Worm (Caenorhabditis elegans) whole organism, late embryonic: ENCODE measurements around the gene wago-10.

ENCODE experiments used
- C08G9.2 ChIP-seq: sonication (generic microtip); optimal IDR thresholded peaks from 2 replicates; lab custom pipeline; 2016; ENCODE audit warnings: mild to moderate bottlenecking, missing genetic modification characterization, moderate library complexity, missing compliant biosample characterization
- F13H6.1 ChIP-seq: sonication (generic microtip); optimal IDR thresholded peaks from 2 replicates; lab custom pipeline; 2016; ENCODE audit warnings: missing genetic modification characterization, missing compliant biosample characterization
- K02D7.2 ChIP-seq: sonication (generic microtip); optimal IDR thresholded peaks from 2 replicates; lab custom pipeline; 2017; ENCODE audit warnings: mild to moderate bottlenecking, missing genetic modification characterization, missing compliant biosample characterization
- ahr-1 ChIP-seq: sonication (generic microtip); optimal IDR thresholded peaks from 2 replicates; lab custom pipeline; 2016; ENCODE audit warnings: missing genetic modification characterization, missing compliant biosample characterization
- ama-1 ChIP-seq: fragments of 150-350 bp; optimal IDR thresholded peaks from 2 replicates; lab custom pipeline; 2014
- ceh-14 ChIP-seq: sonication (generic microtip); optimal IDR thresholded peaks from 2 replicates; lab custom pipeline; 2016; ENCODE audit warnings: missing genotype, missing genetic modification characterization, missing compliant biosample characterization
- ceh-18 ChIP-seq: sonication (generic microtip); optimal IDR thresholded peaks from 2 replicates; lab custom pipeline; 2016; ENCODE audit warnings: missing genetic modification characterization, missing compliant biosample characterization
- ceh-24 ChIP-seq: sonication (generic microtip); optimal IDR thresholded peaks from 2 replicates; lab custom pipeline; 2016; ENCODE audit warnings: mild to moderate bottlenecking, missing genetic modification characterization, missing compliant biosample characterization
- ceh-30 ChIP-seq: fragments of 150-350 bp; optimal IDR thresholded peaks from 2 replicates; lab custom pipeline; 2014; ENCODE audit warnings: missing biosample characterization, missing genetic modification characterization
- ceh-48 ChIP-seq: sonication (generic microtip); optimal IDR thresholded peaks from 2 replicates; lab custom pipeline; 2016; ENCODE audit warnings: missing genetic modification characterization, inconsistent platforms, missing compliant biosample characterization
- ceh-6 ChIP-seq: fragments of 200-800 bp; sonication (Bioruptor generic); optimal IDR thresholded peaks from 2 replicates; lab custom pipeline; 2018; ENCODE audit warnings: mild to moderate bottlenecking, missing genetic modification characterization, missing compliant biosample characterization
- che-1 ChIP-seq: sonication (generic microtip); optimal IDR thresholded peaks from 2 replicates; lab custom pipeline; 2016; ENCODE audit warnings: mild to moderate bottlenecking, missing genetic modification characterization, missing compliant biosample characterization
- dmd-4 ChIP-seq: sonication (generic microtip); optimal IDR thresholded peaks from 2 replicates; lab custom pipeline; 2016; ENCODE audit warnings: borderline replicate concordance, missing genetic modification characterization, missing compliant biosample characterization
- dve-1 ChIP-seq: sonication (generic microtip); optimal IDR thresholded peaks from 2 replicates; lab custom pipeline; 2017; ENCODE audit warnings: antibody characterized with exemption, mild to moderate bottlenecking, missing genetic modification characterization, missing compliant biosample characterization
- elt-2 ChIP-seq: sonication (generic microtip); optimal IDR thresholded peaks from 2 replicates; lab custom pipeline; 2016; ENCODE audit warnings: missing genetic modification reagents, missing genetic modification characterization, missing compliant biosample characterization
- elt-4 ChIP-seq: sonication (generic microtip); optimal IDR thresholded peaks from 2 replicates; lab custom pipeline; 2016; ENCODE audit warnings: missing genetic modification characterization, missing compliant biosample characterization
- ets-4 ChIP-seq: sonication (generic microtip); optimal IDR thresholded peaks from 2 replicates; lab custom pipeline; 2016; ENCODE audit warnings: missing genetic modification characterization, missing compliant biosample characterization
- eyg-1 ChIP-seq: sonication (generic microtip); optimal IDR thresholded peaks from 2 replicates; lab custom pipeline; 2016; ENCODE audit warnings: missing genotype, missing genetic modification characterization, missing compliant biosample characterization
- fkh-10 ChIP-seq: fragments of 150-350 bp; optimal IDR thresholded peaks from 2 replicates; lab custom pipeline; 2014; ENCODE audit warnings: missing biosample characterization, missing genetic modification reagents, missing genetic modification characterization
- fkh-6 ChIP-seq: sonication (generic microtip); optimal IDR thresholded peaks from 2 replicates; lab custom pipeline; 2016; ENCODE audit warnings: missing genetic modification characterization, missing compliant biosample characterization
- hlh-15 ChIP-seq: sonication (generic microtip); optimal IDR thresholded peaks from 2 replicates; lab custom pipeline; 2016; ENCODE audit warnings: missing genetic modification characterization, missing compliant biosample characterization
- hlh-30 ChIP-seq: sonication (generic microtip); optimal IDR thresholded peaks from 2 replicates; lab custom pipeline; 2017; ENCODE audit warnings: antibody characterized with exemption, missing genetic modification characterization, missing compliant biosample characterization; ENCODE audit not compliant: insufficient read depth
- lim-6 ChIP-seq: sonication (generic microtip); optimal IDR thresholded peaks from 2 replicates; lab custom pipeline; 2016; ENCODE audit warnings: missing genetic modification characterization, missing compliant biosample characterization
- madf-2 ChIP-seq: sonication (generic microtip); optimal IDR thresholded peaks from 2 replicates; lab custom pipeline; 2017; ENCODE audit warnings: missing genetic modification characterization, missing compliant biosample characterization
- mec-3 ChIP-seq: sonication (generic microtip); optimal IDR thresholded peaks from 2 replicates; lab custom pipeline; 2016; ENCODE audit warnings: borderline replicate concordance, missing genetic modification characterization, missing compliant biosample characterization
- nfya-1 ChIP-seq: sonication (generic microtip); optimal IDR thresholded peaks from 2 replicates; lab custom pipeline; 2017; ENCODE audit warnings: missing genetic modification characterization, mild to moderate bottlenecking, missing compliant biosample characterization, antibody characterized with exemption, moderate library complexity
- nhr-11 ChIP-seq: fragments of 150-350 bp; optimal IDR thresholded peaks from 2 replicates; lab custom pipeline; 2014; ENCODE audit warnings: missing biosample characterization, missing genetic modification characterization
- pha-2 ChIP-seq: sonication (generic microtip); optimal IDR thresholded peaks from 2 replicates; lab custom pipeline; 2017; ENCODE audit warnings: mild to moderate bottlenecking, missing genetic modification characterization, missing compliant biosample characterization
- pha-4 ChIP-seq: fragments of 150-350 bp; optimal IDR thresholded peaks from 2 replicates; lab custom pipeline; 2018; ENCODE audit warnings: missing biosample characterization, missing genetic modification reagents, missing genetic modification characterization
- ref-2 ChIP-seq: sonication (generic microtip); optimal IDR thresholded peaks from 2 replicates; lab custom pipeline; 2016; ENCODE audit warnings: missing genetic modification characterization, missing compliant biosample characterization
- rnt-1 ChIP-seq: sonication (generic microtip); optimal IDR thresholded peaks from 2 replicates; lab custom pipeline; 2016; ENCODE audit warnings: missing genetic modification characterization, missing compliant biosample characterization
- sdc-2 ChIP-seq: sonication (generic microtip); optimal IDR thresholded peaks from 2 replicates; lab custom pipeline; 2016; ENCODE audit warnings: missing genotype, missing genetic modification characterization, missing compliant biosample characterization
- sox-2 ChIP-seq: fragments of 200-800 bp; sonication (Bioruptor generic); IDR thresholded peaks from 2 replicates; pipeline ENCODE4 v1.3.6; 2022; ENCODE audit warnings: missing genetic modification reagents, missing genetic modification characterization, missing compliant biosample characterization
- sox-4 ChIP-seq: sonication (generic microtip); optimal IDR thresholded peaks from 2 replicates; lab custom pipeline; 2017; ENCODE audit warnings: mild to moderate bottlenecking, missing genetic modification characterization, inconsistent platforms, missing compliant biosample characterization
- tbx-2 ChIP-seq: sonication (generic microtip); optimal IDR thresholded peaks from 2 replicates; lab custom pipeline; 2016; ENCODE audit warnings: missing genetic modification characterization, missing compliant biosample characterization
- unc-3 ChIP-seq, 2 experiments: fragments of 200-800 bp in 1 of 2; sonication (Bioruptor generic) in 1 of 2; sonication (generic microtip) in 1 of 2; conservative IDR thresholded peaks in 1 of 2; optimal IDR thresholded peaks in 1 of 2; 2 replicates each; pipeline versions ENCODE4 v1.3.6 to Lab custom; 2016 to 2022; ENCODE audit warnings: missing compliant biosample characterization in 2 of 2, missing genetic modification characterization in 2 of 2, missing genetic modification reagents in 1 of 2
- unc-42 ChIP-seq: sonication (generic microtip); optimal IDR thresholded peaks from 2 replicates; lab custom pipeline; 2016; ENCODE audit warnings: missing genotype, missing genetic modification characterization, missing compliant biosample characterization
- unc-86 ChIP-seq: sonication (generic microtip); optimal IDR thresholded peaks from 2 replicates; lab custom pipeline; 2016; ENCODE audit warnings: missing genetic modification characterization, missing compliant biosample characterization
- zip-5 ChIP-seq: sonication (generic microtip); optimal IDR thresholded peaks from 2 replicates; lab custom pipeline; 2016; ENCODE audit warnings: missing genetic modification characterization, missing compliant biosample characterization

Gene wago-10

DNA sequence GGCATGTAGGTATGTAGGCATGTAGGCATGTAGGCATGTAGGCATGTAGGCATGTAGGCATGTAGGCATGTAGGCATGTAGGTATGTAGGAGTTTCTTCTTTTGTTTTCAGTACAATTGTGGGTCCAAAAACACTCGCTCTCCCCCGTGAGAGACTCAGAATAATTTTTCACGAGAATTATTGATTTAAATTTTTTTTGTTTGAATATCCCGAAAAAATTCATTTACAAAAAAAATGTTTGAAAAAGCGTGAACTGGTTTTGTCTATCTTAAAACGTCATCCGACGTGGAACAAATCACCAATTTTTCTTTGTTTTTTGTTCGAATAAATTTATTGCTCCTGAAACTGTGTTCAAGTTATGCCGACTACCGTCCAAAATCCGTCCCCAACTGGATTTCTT, at the start of gene wago-10:
Gene wago-10, plus strand, starts transcription at position 301 of the 400 bp plus-strand sequence.
- TF ChIP-seq K02D7.2 (tag; lab: Kevin White, UChicago) = no peak
- TF ChIP-seq che-1 (tag; lab: Kevin White, UChicago) = no peak

ce11 chrV:295802-296201, 47.4 kb upstream of the wago-10 start:
- TF ChIP-seq pha-2 (tag; lab: Kevin White, UChicago) (no peak), ceh-24 (tag; lab: Kevin White, UChicago) (no peak)
- TF ChIP-seq, all 69 proteins: peak for 0

- no peak for TF ChIP-seq hlh-15 (tag; lab: Kevin White, UChicago)
- no peak for TF ChIP-seq sdc-2 (tag; lab: Kevin White, UChicago)
- TF ChIP-seq che-1 (tag; lab: Kevin White, UChicago) = no peak
- no peak for TF ChIP-seq dve-1
- TF ChIP-seq madf-2 (tag; lab: Kevin White, UChicago) = no peak
- TF ChIP-seq nhr-11 (tag; lab: Kevin White, UChicago) = no peak
- TF ChIP-seq ref-2 = no peak
Observed at ce11 chrV:297424-297991, 45.7 kb upstream of the wago-10 start, which contains the start of gene F33E11.2. Gene F33E11.2 (plus strand): TSS chrV:297947.

DNA sequence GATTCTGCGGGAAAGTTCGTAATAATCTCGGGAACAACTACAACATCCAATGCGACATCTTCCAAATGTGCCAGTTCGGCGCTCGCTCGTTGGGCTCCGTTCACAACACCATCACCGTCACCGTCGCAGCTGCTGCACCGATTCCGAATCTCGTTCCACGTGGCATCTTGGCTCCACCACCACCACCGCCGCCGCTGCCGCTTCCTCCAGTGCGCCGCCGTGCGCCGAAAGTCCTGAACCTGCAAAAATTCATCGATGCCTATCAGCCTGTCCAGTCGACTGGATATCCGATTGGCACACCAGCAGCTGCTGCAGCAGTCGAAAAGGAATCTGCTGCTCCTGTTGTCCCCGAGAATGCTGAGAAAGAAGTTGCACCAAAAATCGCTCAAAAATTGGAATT, 44.8 kb upstream of the wago-10 start:
- TF ChIP-seq ets-4 (tag; lab: Kevin White, UChicago) (no peak), tbx-2 (tag; lab: Kevin White, UChicago) (no peak), lim-6 (tag; lab: Kevin White, UChicago) (no peak), fkh-10 (GFP tag; lab: Kevin White, UChicago) (no peak), sox-2 (GFP tag; lab: Robert Waterston, UW) (no peak), zip-5 (tag; lab: Kevin White, UChicago) (no peak), mec-3 (tag; lab: Kevin White, UChicago) (no peak)
- TF ChIP-seq, all 69 proteins: peak for 0

- no peak for TF ChIP-seq fkh-6 (tag; lab: Kevin White, UChicago)
- no peak for TF ChIP-seq sox-4
- TF ChIP-seq elt-4 (tag; lab: Kevin White, UChicago) = peak; percentile 89
- TF ChIP-seq, all 69 proteins: peak for 1
Observed at ce11 chrV:303271-303670, 40.0 kb upstream of the wago-10 start.

ce11 chrV:304613-305012, 38.6 kb upstream of the wago-10 start, which contains the start of gene F33E11.3:
Gene F33E11.3 (minus strand): TSS chrV:304713.
- no peak for TF ChIP-seq ceh-14 (tag; lab: Kevin White, UChicago)
- TF ChIP-seq nfya-1 (tag; lab: Kevin White, UChicago) = no peak
- TF ChIP-seq rnt-1 (tag; lab: Kevin White, UChicago) = no peak
- no peak for TF ChIP-seq hlh-30 (tag; lab: Kevin White, UChicago)

- TF ChIP-seq K02D7.2 (tag; lab: Kevin White, UChicago) (no peak), ceh-18 (tag; lab: Kevin White, UChicago) (no peak), unc-86 (tag; lab: Kevin White, UChicago) (no peak), nfya-1 (tag; lab: Kevin White, UChicago) (peak; percentile 35), ceh-14 (tag; lab: Kevin White, UChicago) (peak; percentile 54), unc-3 (GFP tag; conservative IDR thresholded peaks at IDR 0.05; lab: Robert Waterston, UW) (no peak), unc-3 (tag; optimal IDR thresholded peaks at IDR 0.05; lab: Kevin White, UChicago) (no peak), F13H6.1 (tag; lab: Kevin White, UChicago) (no peak), pha-4 (no peak), pha-2 (tag; lab: Kevin White, UChicago) (no peak), sox-2 (GFP tag; lab: Robert Waterston, UW) (no peak), ceh-30 (no peak), ahr-1 (tag; lab: Kevin White, UChicago) (no peak), dmd-4 (no peak), eyg-1 (tag; lab: Kevin White, UChicago) (no peak), elt-2 (tag; lab: Kevin White, UChicago) (peak; percentile 14), C08G9.2 (tag; lab: Kevin White, UChicago) (no peak), ceh-48 (tag; lab: Kevin White, UChicago) (peak; percentile 11), ama-1 (lab: Kevin White, UChicago) (no peak), unc-42 (tag; lab: Kevin White, UChicago) (peak; percentile 45), ceh-6 (GFP tag; lab: Kevin White, UChicago) (no peak)
Observed at ce11 chrV:311485-312090, 31.6 kb upstream of the wago-10 start, which contains the start of gene phf-10. Gene phf-10 (minus strand): TSS chrV:311565.
